Fruit fly (Drosophila melanogaster) whole organism, pupa: ENCODE results near the gene betaCOP.

Experiments used
- CG10348 ChIP-seq: fragments of 200-800 bp; sonication (Bioruptor generic); IDR thresholded peaks from 2 replicates; pipeline ENCODE4 v1.3.6; 2022; ENCODE audit warnings: missing biosample characterization, missing genetic modification characterization
- CG12605 ChIP-seq: fragments of 200-800 bp; sonication (Bioruptor generic); IDR thresholded peaks from 2 replicates; pipeline ENCODE4 v1.3.6; 2022; ENCODE audit warnings: missing biosample characterization, missing genetic modification characterization
- CG13204 ChIP-seq: fragments of 200-800 bp; sonication (Bioruptor generic); optimal IDR thresholded peaks from 2 replicates; lab custom pipeline; 2018; ENCODE audit warnings: missing biosample characterization, mild to moderate bottlenecking, missing genetic modification characterization, moderate library complexity
- CG14655 ChIP-seq: fragments of 200-800 bp; sonication (Bioruptor generic); optimal IDR thresholded peaks from 3 replicates; lab custom pipeline; 2017; ENCODE audit warnings: mild to moderate bottlenecking, missing biosample characterization, missing genetic modification reagents, missing genetic modification characterization
- CG15710 ChIP-seq: fragments of 200-800 bp; sonication (Bioruptor generic); optimal IDR thresholded peaks from 2 replicates; lab custom pipeline; 2018; ENCODE audit warnings: missing biosample characterization, mild to moderate bottlenecking, missing genetic modification characterization, moderate library complexity
- CG17806 ChIP-seq: fragments of 200-800 bp; sonication (Bioruptor generic); optimal IDR thresholded peaks from 2 replicates; lab custom pipeline; 2018; ENCODE audit warnings: missing biosample characterization, mild to moderate bottlenecking, missing genetic modification characterization, moderate library complexity
- CG32121 ChIP-seq: fragments of 200-800 bp; sonication (Bioruptor generic); IDR thresholded peaks from 2 replicates; pipeline ENCODE4 v1.3.6; 2022; ENCODE audit warnings: missing biosample characterization, missing genetic modification characterization
- CG34367 ChIP-seq: fragments of 200-800 bp; sonication (Bioruptor generic); optimal IDR thresholded peaks from 2 replicates; lab custom pipeline; 2018; ENCODE audit warnings: missing biosample characterization, mild to moderate bottlenecking, missing genetic modification characterization
- CG4496 ChIP-seq: fragments of 200-800 bp; sonication (Bioruptor generic); IDR thresholded peaks from 3 replicates; pipeline ENCODE4 v1.3.6; 2022; ENCODE audit warnings: missing biosample characterization, missing genetic modification characterization
- CG8159 ChIP-seq: fragments of 200-800 bp; sonication (Bioruptor generic); optimal IDR thresholded peaks from 3 replicates; lab custom pipeline; 2018; ENCODE audit warnings: missing biosample characterization, mild to moderate bottlenecking, missing genetic modification characterization, moderate library complexity
- CG8301 ChIP-seq: fragments of 200-800 bp; sonication (Bioruptor generic); optimal IDR thresholded peaks from 2 replicates; lab custom pipeline; 2018; ENCODE audit warnings: missing biosample characterization, mild to moderate bottlenecking, missing genetic modification characterization
- CG9948 ChIP-seq: fragments of 200-800 bp; sonication (Bioruptor generic); optimal IDR thresholded peaks from 2 replicates; lab custom pipeline; 2018; ENCODE audit warnings: missing biosample characterization, mild to moderate bottlenecking, missing genetic modification characterization, moderate library complexity
- D1 ChIP-seq: fragments of 200-800 bp; sonication (Bioruptor generic); optimal IDR thresholded peaks from 2 replicates; lab custom pipeline; 2018; ENCODE audit warnings: missing biosample characterization, mild to moderate bottlenecking, missing genetic modification characterization, moderate library complexity
- EcR ChIP-seq: fragments of 200-800 bp; sonication (Bioruptor generic); optimal IDR thresholded peaks from 3 replicates; lab custom pipeline; 2019; ENCODE audit warnings: missing biosample characterization, missing genetic modification characterization, mild to moderate bottlenecking, moderate library complexity, missing genetic modification reagents
- Ets98B ChIP-seq: fragments of 200-800 bp; sonication (Bioruptor generic); IDR thresholded peaks from 2 replicates; pipeline ENCODE4 v1.3.6; 2022; ENCODE audit warnings: missing biosample characterization, missing genetic modification characterization
- Pif1A ChIP-seq: fragments of 200-800 bp; sonication (Bioruptor generic); optimal IDR thresholded peaks from 3 replicates; lab custom pipeline; 2016; ENCODE audit warnings: missing biosample characterization, missing genetic modification characterization
- Pif1B ChIP-seq: fragments of 200-800 bp; sonication (Bioruptor generic); optimal IDR thresholded peaks from 3 replicates; lab custom pipeline; 2016; ENCODE audit warnings: missing biosample characterization, missing genetic modification characterization
- Snoo ChIP-seq: fragments of 200-800 bp; sonication (Bioruptor generic); optimal IDR thresholded peaks from 3 replicates; lab custom pipeline; 2017; ENCODE audit warnings: missing biosample characterization, mild to moderate bottlenecking, missing genetic modification characterization, inconsistent platforms
- fd96Ca ChIP-seq: fragments of 200-800 bp; sonication (Bioruptor generic); IDR thresholded peaks from 3 replicates; pipeline ENCODE4 v1.3.6; 2022; ENCODE audit warnings: missing biosample characterization, missing genetic modification characterization
- gl ChIP-seq: fragments of 200-800 bp; sonication (Bioruptor generic); optimal IDR thresholded peaks from 2 replicates; lab custom pipeline; 2018; ENCODE audit warnings: missing biosample characterization, mild to moderate bottlenecking, missing genetic modification characterization
- rn ChIP-seq: fragments of 200-800 bp; sonication (Bioruptor generic); IDR thresholded peaks from 2 replicates; pipeline ENCODE4 v1.3.6; 2022; ENCODE audit warnings: missing biosample characterization, missing genetic modification characterization

Gene betaCOP

dm6 chrX:18364999-18365398 is 20.0 kb downstream of the betaCOP start:
- TF ChIP-seq Ets98B (GFP tag; lab: Robert Waterston, UW) (no peak), CG32121 (GFP tag; lab: Robert Waterston, UW) (no peak), fd96Ca (no peak), EcR (GFP tag; lab: Kevin White, UChicago) (no peak), CG17806 (tag; lab: Kevin White, UChicago) (no peak), Snoo (no peak), CG10348 (no peak), CG9948 (no peak), CG34367 (tag; lab: Kevin White, UChicago) (no peak), rn (GFP tag; lab: Robert Waterston, UW) (no peak), Pif1A (GFP tag; lab: Kevin White, UChicago) (no peak), Pif1B (GFP tag; lab: Kevin White, UChicago) (no peak), D1 (no peak), CG15710 (no peak), CG8159 (tag; lab: Kevin White, UChicago) (no peak)

DNA sequence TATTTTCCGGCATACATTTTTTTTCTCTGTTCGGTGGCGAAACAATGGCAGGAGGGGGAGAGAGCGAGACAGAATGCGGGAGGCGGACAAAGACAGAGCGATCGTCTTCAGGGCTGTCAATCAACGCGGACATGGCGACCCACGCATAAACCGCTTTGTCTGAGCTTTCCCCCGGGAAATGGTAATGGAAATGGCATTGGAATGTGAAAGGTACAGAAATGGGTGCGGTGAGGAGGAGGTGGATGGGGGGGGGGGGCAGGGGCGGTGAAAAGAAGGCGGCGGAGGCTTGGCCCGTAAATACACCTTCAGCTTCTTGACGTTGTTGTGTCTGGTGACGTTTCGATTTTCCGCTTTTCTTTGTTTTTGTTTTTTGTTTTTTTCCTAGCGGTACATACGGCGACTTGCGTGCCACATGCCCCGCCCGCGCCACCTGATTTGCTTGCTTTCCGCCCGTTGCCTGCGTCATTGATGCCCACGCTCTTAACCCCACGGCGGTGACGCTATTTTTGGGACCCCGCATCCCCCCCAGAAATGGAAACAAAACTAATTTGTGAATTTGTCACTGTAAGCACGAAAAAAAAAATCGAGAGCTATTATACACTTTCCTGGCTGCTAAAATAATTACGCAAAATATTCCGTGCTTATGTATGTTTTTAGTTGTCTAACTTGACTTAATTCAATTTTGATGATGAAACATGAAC is 20.8 kb downstream of the betaCOP start:
- TF ChIP-seq CG4496 (GFP tag; lab: Robert Waterston, UW), result no peak
- no peak for TF ChIP-seq CG13204 (GFP tag; lab: Kevin White, UChicago)
- TF ChIP-seq Pif1B (GFP tag; lab: Kevin White, UChicago), result no peak
- TF ChIP-seq CG15710, result no peak
- no peak for TF ChIP-seq CG8159 (tag; lab: Kevin White, UChicago)
- TF ChIP-seq Ets98B (GFP tag; lab: Robert Waterston, UW), result no peak
- TF ChIP-seq gl (tag; lab: Kevin White, UChicago), result no peak

DNA sequence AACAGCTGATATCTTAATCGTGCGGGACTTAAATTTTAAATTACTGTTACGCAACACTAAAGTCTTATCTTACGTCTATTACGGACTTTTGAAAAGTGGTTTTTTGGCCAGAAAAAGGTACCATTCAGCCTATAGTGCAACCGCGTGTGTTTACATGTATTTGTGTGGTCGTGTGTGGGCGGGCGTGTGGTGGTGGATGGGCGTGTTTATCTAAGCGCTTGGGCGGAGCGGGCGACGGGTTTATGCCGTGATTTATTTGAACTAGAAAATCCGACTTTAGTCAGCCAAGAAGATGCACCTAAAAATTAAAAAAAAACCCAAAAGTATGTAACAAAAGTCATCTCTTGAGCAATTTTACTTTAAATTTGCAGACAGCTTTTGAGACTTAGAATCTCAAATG is 21.6 kb downstream of the betaCOP start:
- TF ChIP-seq gl (tag; lab: Kevin White, UChicago) (no peak), Pif1B (GFP tag; lab: Kevin White, UChicago) (no peak), CG8159 (tag; lab: Kevin White, UChicago) (no peak), CG17806 (tag; lab: Kevin White, UChicago) (no peak), fd96Ca (no peak), CG32121 (GFP tag; lab: Robert Waterston, UW) (no peak), CG8301 (tag; lab: Kevin White, UChicago) (no peak), CG9948 (no peak), CG10348 (no peak), CG4496 (GFP tag; lab: Robert Waterston, UW) (no peak), D1 (no peak), Snoo (no peak), CG15710 (no peak), rn (GFP tag; lab: Robert Waterston, UW) (no peak), Pif1A (GFP tag; lab: Kevin White, UChicago) (no peak), CG34367 (tag; lab: Kevin White, UChicago) (no peak), CG13204 (GFP tag; lab: Kevin White, UChicago) (no peak), Ets98B (GFP tag; lab: Robert Waterston, UW) (no peak), CG12605 (GFP tag; lab: Robert Waterston, UW) (no peak), CG14655 (no peak)

DNA sequence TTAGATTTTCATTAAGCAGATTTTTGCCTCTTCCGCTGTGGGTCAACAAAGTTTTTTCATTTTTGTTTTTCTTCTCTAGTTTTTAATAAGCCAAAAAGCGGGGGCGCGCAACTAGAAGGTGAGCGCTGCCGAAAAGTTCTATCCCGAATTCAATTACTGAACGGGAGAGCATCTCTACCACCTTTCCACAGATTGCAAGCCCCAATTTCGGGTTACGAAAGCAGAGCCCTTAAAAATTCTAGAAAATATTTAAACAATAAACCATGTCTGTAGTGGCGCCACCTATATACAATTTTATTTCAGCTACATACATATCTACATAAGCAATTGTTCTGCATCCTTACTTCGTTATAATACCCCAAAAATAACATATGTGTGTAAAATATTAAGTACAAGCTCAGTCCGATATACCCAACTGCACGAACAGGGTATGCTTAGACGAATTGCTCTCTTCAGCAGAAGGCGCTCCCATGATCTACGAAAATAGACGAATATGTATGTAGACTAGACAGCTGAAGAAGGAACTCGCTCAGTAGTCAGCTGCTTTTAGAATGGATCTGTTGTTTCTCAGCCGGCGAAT is 26.6 kb downstream of the betaCOP start, which contains the start of gene CG6106:
CG6106 (plus strand) TSS at position 530 of the 580 bp plus-strand sequence.
- TF ChIP-seq CG13204 (GFP tag; lab: Kevin White, UChicago), result no peak
- TF ChIP-seq CG4496 (GFP tag; lab: Robert Waterston, UW), result no peak
- no peak for TF ChIP-seq CG14655
- TF ChIP-seq CG10348, result no peak
- no peak for TF ChIP-seq Pif1A (GFP tag; lab: Kevin White, UChicago)
- no peak for TF ChIP-seq Pif1B (GFP tag; lab: Kevin White, UChicago)
- no peak for TF ChIP-seq CG15710

DNA sequence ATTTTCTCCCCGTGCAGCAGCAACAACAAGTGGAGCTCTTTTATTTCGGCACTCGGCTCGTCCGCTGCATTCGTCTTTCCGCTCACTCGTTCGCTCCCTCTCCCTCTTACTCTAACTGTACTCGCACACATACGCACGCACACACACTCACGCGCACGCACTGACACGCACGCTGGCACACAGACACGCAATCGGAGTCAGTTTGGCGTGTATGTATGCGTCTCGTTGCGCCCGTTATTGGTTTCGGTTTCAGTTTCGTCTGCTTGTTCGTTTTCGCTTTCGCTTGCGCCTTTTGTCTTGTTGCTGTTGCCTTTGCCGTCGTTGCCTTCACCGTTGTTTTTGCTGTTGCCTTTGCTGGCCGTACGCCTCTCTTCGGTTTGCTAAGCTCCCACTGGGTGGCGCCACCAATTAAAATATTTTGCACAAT is 27.3 kb downstream of the betaCOP start:
- TF ChIP-seq fd96Ca, result 0 out of 3 replicates have a peak, but pooled peaks have one; percentile 18
- TF ChIP-seq EcR (GFP tag; lab: Kevin White, UChicago), result no peak
- peak; percentile 43 for TF ChIP-seq Snoo
- TF ChIP-seq CG14655, result peak; percentile 27
- peak; percentile 52; the same call in 1 of the 3 replicates for TF ChIP-seq CG4496 (GFP tag; lab: Robert Waterston, UW)
- TF ChIP-seq Pif1A (GFP tag; lab: Kevin White, UChicago), result no peak
- TF ChIP-seq CG13204 (GFP tag; lab: Kevin White, UChicago), result peak; percentile 73

DNA sequence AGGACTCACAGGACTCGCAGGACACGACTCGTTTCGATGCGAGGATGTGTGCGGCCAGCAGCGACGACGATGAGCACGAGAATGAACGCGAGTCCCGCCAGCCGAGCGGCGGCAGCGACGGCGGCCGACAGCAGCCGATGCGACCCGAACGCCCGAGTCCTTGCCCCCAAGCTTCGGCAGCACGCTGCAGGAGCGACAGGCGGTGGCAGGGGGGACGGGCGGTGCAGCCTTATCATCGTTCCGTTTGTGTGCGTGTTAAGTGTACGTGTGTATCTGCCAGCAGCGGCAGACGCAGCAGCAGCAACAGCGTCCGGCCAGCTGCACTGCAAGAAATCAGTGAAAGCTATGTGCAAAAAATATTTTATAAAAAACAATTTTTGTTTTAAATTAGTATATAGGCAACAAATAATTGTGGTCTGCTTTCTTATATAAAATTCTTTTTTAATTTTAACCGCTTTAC is 28.9 kb downstream of the betaCOP start, which contains the start of gene kairos:
kairos (minus strand) TSS at position 51 of the 460 bp plus-strand sequence.
- TF ChIP-seq CG13204 (GFP tag; lab: Kevin White, UChicago), result peak; percentile 75
- TF ChIP-seq CG14655, result no peak
- peak; percentile 25; the same call in 1 of the 3 replicates for TF ChIP-seq CG4496 (GFP tag; lab: Robert Waterston, UW)
- TF ChIP-seq, all 21 proteins: peak for 2
